Fruit fly (Drosophila melanogaster): Measurements from ENCODE around the gene Mst87F.
A peak's percentile ranks its signal among the peaks of the same experiment; 100 is the strongest.

The Mst87F gene

DNA sequence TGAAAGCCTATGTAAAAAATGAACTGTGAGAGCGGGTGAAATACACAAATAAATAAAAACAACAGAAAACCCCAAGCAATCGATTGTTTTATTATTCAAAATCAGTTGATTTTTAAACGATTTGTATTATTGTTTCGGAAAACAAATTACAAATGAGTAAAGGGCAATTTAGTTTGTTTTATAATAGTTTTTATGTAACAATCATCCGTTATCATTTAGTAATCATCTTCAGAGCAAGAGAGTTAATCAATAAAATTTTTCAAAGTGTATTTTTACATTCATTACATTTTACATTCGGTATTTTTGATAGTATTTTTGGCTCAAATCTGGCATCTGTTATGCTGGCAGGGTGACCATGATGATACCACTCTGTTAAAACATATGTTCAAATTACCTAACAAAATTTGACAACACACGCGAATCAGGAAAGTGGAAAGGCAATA lies 48.5 kb downstream of the Mst87F start, which contains the start of the genes CG42375 and CG9288 (continued):
- TF ChIP-seq Fer2 (tag; optimal IDR thresholded peaks at IDR 0.05), result peak; percentile 43
- 0 out of 3 replicates have a peak, but pooled peaks have one; percentile 33 for TF ChIP-seq B-H1 (GFP tag; IDR thresholded peaks at IDR 0.05)
- no peak for TF ChIP-seq prd (optimal IDR thresholded peaks at IDR 0.05)
- peak; percentile 76 for TF ChIP-seq prd (GFP tag; IDR thresholded peaks at IDR 0.05)
- TF ChIP-seq grau (tag; optimal IDR thresholded peaks at IDR 0.05), result peak; percentile 28
- TF ChIP-seq ftz-f1 (GFP tag; optimal IDR thresholded peaks at IDR 0.05), result no peak
- TF ChIP-seq HLH54F (GFP tag; optimal IDR thresholded peaks at IDR 0.05), result no peak
- no peak for TF ChIP-seq CG31224 (GFP tag; IDR thresholded peaks at IDR 0.05)
- TF ChIP-seq dan (GFP tag; IDR thresholded peaks at IDR 0.05), result no peak
- TF ChIP-seq Fer1 (GFP tag; optimal IDR thresholded peaks at IDR 0.05), result peak; percentile 75
- no peak for TF ChIP-seq pan (optimal IDR thresholded peaks at IDR 0.05)
- TF ChIP-seq pan (GFP tag; optimal IDR thresholded peaks at IDR 0.05 in 1 of 2, IDR thresholded peaks at IDR 0.05 in 1 of 2), result peak in 1 of 2 experiments; percentile 75
- TF ChIP-seq CG13287 (GFP tag; IDR thresholded peaks at IDR 0.05; ENCODE audit: partially characterized antibody), result peak; percentile 17; the same call in 1 of the 2 replicates
- TF ChIP-seq insv (GFP tag; optimal IDR thresholded peaks at IDR 0.05), result no peak
- TF ChIP-seq PHDP (tag; optimal IDR thresholded peaks at IDR 0.05), result peak; percentile 31
- TF ChIP-seq CG9817 (tag; optimal IDR thresholded peaks at IDR 0.05), result peak; percentile 27
- peak; percentile 74 for TF ChIP-seq croc (GFP tag; conservative IDR thresholded peaks at IDR 0.05)
- TF ChIP-seq run (tag; optimal IDR thresholded peaks at IDR 0.05), result peak; percentile 25
- peak; percentile 55 for TF ChIP-seq cwo (GFP tag; optimal IDR thresholded peaks at IDR 0.05)
- peak; percentile 76 for TF ChIP-seq CG17359 (tag; optimal IDR thresholded peaks at IDR 0.05)
- peak; percentile 81 for TF ChIP-seq CG9727 (GFP tag; optimal IDR thresholded peaks at IDR 0.05)
- TF ChIP-seq nmo (GFP tag; optimal IDR thresholded peaks at IDR 0.05), result peak; percentile 33
- TF ChIP-seq pzg (GFP tag; optimal IDR thresholded peaks at IDR 0.05), result peak; percentile 39
- TF ChIP-seq ranshi (GFP tag; IDR thresholded peaks at IDR 0.05), result peak; percentile 75
- peak; percentile 7 to 17 for TF ChIP-seq dpn (GFP tag; optimal IDR thresholded peaks at IDR 0.05)
- peak; percentile 62 for TF ChIP-seq Max (GFP tag; optimal IDR thresholded peaks at IDR 0.05)
- TF ChIP-seq CG10147 (GFP tag; optimal IDR thresholded peaks at IDR 0.05), result peak; percentile 79
- no peak for TF ChIP-seq CG9215 (GFP tag; IDR thresholded peaks at IDR 0.05)
- TF ChIP-seq CG11085 (GFP tag; IDR thresholded peaks at IDR 0.05), result peak; percentile 38; the same call in 1 of the 2 replicates
- TF ChIP-seq schlank (tag; optimal IDR thresholded peaks at IDR 0.05), result no peak
- no peak for TF ChIP-seq zen2 (GFP tag; IDR thresholded peaks at IDR 0.05; ENCODE audit: partially characterized antibody)
- no peak for TF ChIP-seq Tbp (GFP tag; optimal IDR thresholded peaks at IDR 0.05)
- TF ChIP-seq Neu2 (GFP tag; optimal IDR thresholded peaks at IDR 0.05; ENCODE audit: borderline replicate concordance), result peak; percentile 2
- TF ChIP-seq NC2β (GFP tag; optimal IDR thresholded peaks at IDR 0.05), result peak; percentile 68
- TF ChIP-seq en (GFP tag; optimal IDR thresholded peaks at IDR 0.05), result peak; percentile 38
- peak; percentile 76 for TF ChIP-seq stc (GFP tag; IDR thresholded peaks at IDR 0.05)
- TF ChIP-seq Mrtf (GFP tag; IDR thresholded peaks at IDR 0.05), result peak; percentile 41; the same call in 1 of the 3 replicates
- peak; percentile 84 for TF ChIP-seq lab (GFP tag; optimal IDR thresholded peaks at IDR 0.05)
- TF ChIP-seq CG7271 (tag; optimal IDR thresholded peaks at IDR 0.05), result no peak
- TF ChIP-seq salm (tag; optimal IDR thresholded peaks at IDR 0.05), result peak; percentile 9
- peak; percentile 80 for TF ChIP-seq CG17361 (GFP tag; IDR thresholded peaks at IDR 0.05)
- no peak for TF ChIP-seq cg (GFP tag; optimal IDR thresholded peaks at IDR 0.05)
- TF ChIP-seq CG15479 (GFP tag; optimal IDR thresholded peaks at IDR 0.05), result no peak
- no peak for TF ChIP-seq dimm (GFP tag; IDR thresholded peaks at IDR 0.05)
- no peak for TF ChIP-seq Dll (GFP tag; IDR thresholded peaks at IDR 0.05; ENCODE audit: partially characterized antibody)
- no peak for TF ChIP-seq CG2129 (GFP tag; IDR thresholded peaks at IDR 0.05; ENCODE audit: partially characterized antibody)
- no peak for TF ChIP-seq fru (optimal IDR thresholded peaks at IDR 0.05)
- peak; percentile 77 for TF ChIP-seq Blimp-1 (GFP tag; optimal IDR thresholded peaks at IDR 0.05)
- TF ChIP-seq CG4617 (GFP tag; optimal IDR thresholded peaks at IDR 0.05; ENCODE audit: borderline replicate concordance), result no peak
- TF ChIP-seq D19A (tag; optimal IDR thresholded peaks at IDR 0.05), result peak; percentile 75
- peak; percentile 38; the same call in 1 of the 2 replicates for TF ChIP-seq Rfx (GFP tag; IDR thresholded peaks at IDR 0.05)
